Worm (Caenorhabditis elegans) whole organism, L4/young adult: ENCODE measurements around the gene C49F5.5.

Source experiments
- W03F9.2 ChIP-seq: fragments of 150-350 bp; optimal IDR thresholded peaks from 2 replicates; lab custom pipeline; 2014; ENCODE audit warnings: missing biosample characterization, missing genetic modification characterization
- him-1 ChIP-seq: sonication (generic microtip); optimal IDR thresholded peaks from 2 replicates; lab custom pipeline; 2016; ENCODE audit warnings: missing genotype, missing genetic modification reagents, missing genetic modification characterization, missing compliant biosample characterization

DNA sequence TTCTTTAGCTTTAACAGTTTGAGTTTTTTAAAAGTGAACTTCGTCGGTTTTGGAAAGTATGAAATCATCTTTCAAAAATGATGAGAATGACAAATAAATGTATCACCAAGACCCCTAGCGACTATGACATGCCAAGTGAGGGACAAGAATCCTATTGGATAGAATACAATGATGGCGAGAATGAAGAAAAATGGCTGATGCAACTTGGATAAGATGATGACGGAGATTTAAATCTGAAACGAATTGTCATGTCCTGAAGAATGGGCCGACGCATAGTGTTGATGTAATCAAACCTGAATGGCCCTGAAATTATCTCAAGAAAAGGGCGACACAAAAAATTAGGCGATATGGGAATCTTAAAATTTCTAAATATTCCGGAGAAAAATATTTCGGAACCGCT, 22.3 kb upstream of the C49F5.5 start:
- no peak for TF ChIP-seq him-1 (tag; lab: Kevin White, UChicago)
- no peak for TF ChIP-seq W03F9.2
